Worm (Caenorhabditis elegans) whole organism, young adult: ENCODE data around the gene chdh-1.

Experiments
- B0035.1 ChIP-seq: sonication (generic microtip); optimal IDR thresholded peaks from 2 replicates; lab custom pipeline; 2016; ENCODE audit warnings: missing genetic modification characterization, mild to moderate bottlenecking, missing compliant biosample characterization, missing genotype, missing genetic modification reagents
- B0261.1 ChIP-seq: sonication (generic microtip); optimal IDR thresholded peaks from 2 replicates; lab custom pipeline; 2016; ENCODE audit warnings: mild to moderate bottlenecking, missing genetic modification characterization, moderate library complexity, missing compliant biosample characterization
- B0336.3 ChIP-seq: fragments of 200-800 bp; sonication (Bioruptor generic); IDR thresholded peaks from 2 replicates; pipeline ENCODE4 v1.3.6; 2022; ENCODE audit warnings: missing genetic modification characterization, missing compliant biosample characterization
- C17E4.6 ChIP-seq: fragments of 200-800 bp; sonication (Bioruptor generic); IDR thresholded peaks from 2 replicates; pipeline ENCODE4 v1.3.6; 2022; ENCODE audit warnings: missing genetic modification reagents, missing genetic modification characterization, missing compliant biosample characterization
- F10E7.11 ChIP-seq: sonication (generic microtip); optimal IDR thresholded peaks from 2 replicates; lab custom pipeline; 2017; ENCODE audit warnings: mild to moderate bottlenecking, missing genetic modification characterization, moderate library complexity, missing compliant biosample characterization
- F23B12.7 ChIP-seq: sonication (generic microtip); optimal IDR thresholded peaks from 2 replicates; lab custom pipeline; 2017; ENCODE audit warnings: missing genetic modification characterization, mild to moderate bottlenecking, missing compliant biosample characterization, antibody characterized with exemption, moderate library complexity; ENCODE audit not compliant: insufficient read depth
- F37B4.10 ChIP-seq: fragments of 200-800 bp; sonication (Bioruptor generic); IDR thresholded peaks from 2 replicates; pipeline ENCODE4 v1.3.6; 2022; ENCODE audit warnings: missing genetic modification characterization, missing compliant biosample characterization
- F49E8.2 ChIP-seq: sonication (generic microtip); optimal IDR thresholded peaks from 3 replicates; lab custom pipeline; 2017; ENCODE audit warnings: missing genetic modification characterization, mild to moderate bottlenecking, missing compliant biosample characterization, antibody characterized with exemption, moderate library complexity; ENCODE audit not compliant: insufficient read depth
- T07F8.4 ChIP-seq: sonication (generic microtip); optimal IDR thresholded peaks from 2 replicates; lab custom pipeline; 2016; ENCODE audit warnings: mild to moderate bottlenecking, missing genetic modification characterization, moderate library complexity, missing compliant biosample characterization
- Y53F4B.3 ChIP-seq: fragments of 200-800 bp; sonication (Bioruptor generic); IDR thresholded peaks from 2 replicates; pipeline ENCODE4 v1.3.6; 2022; ENCODE audit warnings: missing genetic modification reagents, missing genetic modification characterization, missing compliant biosample characterization
- Y56A3A.18 ChIP-seq: fragments of 200-800 bp; sonication (Bioruptor generic); IDR thresholded peaks from 2 replicates; pipeline ENCODE4 v1.3.6; 2022; ENCODE audit warnings: missing genetic modification reagents, missing genetic modification characterization, missing compliant biosample characterization
- Y95B8A.8 ChIP-seq: fragments of 200-800 bp; sonication (Bioruptor generic); IDR thresholded peaks from 2 replicates; pipeline ENCODE4 v1.3.6; 2022; ENCODE audit warnings: missing genetic modification reagents, missing genetic modification characterization, missing compliant biosample characterization
- attf-3 ChIP-seq: fragments of 200-800 bp; sonication (Bioruptor generic); conservative IDR thresholded peaks from 2 replicates; pipeline ENCODE4 v1.3.6; 2022; ENCODE audit warnings: missing genetic modification reagents, missing genetic modification characterization, missing compliant biosample characterization
- attf-5 ChIP-seq: fragments of 200-800 bp; sonication (Bioruptor generic); optimal IDR thresholded peaks from 2 replicates; lab custom pipeline; 2018; ENCODE audit warnings: mild to moderate bottlenecking, missing genetic modification characterization, missing compliant biosample characterization
- ccch-3 ChIP-seq: fragments of 200-800 bp; sonication (Bioruptor generic); optimal IDR thresholded peaks from 2 replicates; lab custom pipeline; 2018; ENCODE audit warnings: mild to moderate bottlenecking, missing genetic modification characterization, missing compliant biosample characterization
- cebp-1 ChIP-seq, 2 experiments: fragments of 200-800 bp in 1 of 2; sonication (Bioruptor generic) in 1 of 2; sonication (generic microtip) in 1 of 2; IDR thresholded peaks in 1 of 2; optimal IDR thresholded peaks in 1 of 2; 2 replicates each; pipeline versions ENCODE4 v1.3.6 to Lab custom; 2017 to 2022; ENCODE audit warnings: missing compliant biosample characterization in 2 of 2, missing genetic modification characterization in 2 of 2, mild to moderate bottlenecking in 1 of 2, missing genetic modification reagents in 1 of 2, moderate library complexity in 1 of 2
- ceh-100 ChIP-seq: fragments of 200-800 bp; sonication (Bioruptor generic); IDR thresholded peaks from 2 replicates; pipeline ENCODE4 v1.3.6; 2022; ENCODE audit warnings: missing genetic modification reagents, missing genetic modification characterization, missing compliant biosample characterization
- ceh-27 ChIP-seq: fragments of 200-800 bp; sonication (Bioruptor generic); optimal IDR thresholded peaks from 2 replicates; lab custom pipeline; 2018; ENCODE audit warnings: mild to moderate bottlenecking, missing genetic modification characterization, moderate library complexity, missing compliant biosample characterization
- chd-7 ChIP-seq: sonication (generic microtip); optimal IDR thresholded peaks from 2 replicates; lab custom pipeline; 2016; ENCODE audit warnings: mild to moderate bottlenecking, missing genetic modification characterization, moderate library complexity, missing compliant biosample characterization
- dox-1 ChIP-seq: fragments of 200-800 bp; sonication (Bioruptor generic); IDR thresholded peaks from 2 replicates; pipeline ENCODE4 v1.3.6; 2022; ENCODE audit warnings: missing genetic modification reagents, missing genetic modification characterization, missing compliant biosample characterization
- dpl-1 ChIP-seq: fragments of 150-350 bp; optimal IDR thresholded peaks from 2 replicates; lab custom pipeline; 2014; ENCODE audit warnings: missing biosample characterization, missing genetic modification reagents, missing genetic modification characterization
- efl-1 ChIP-seq: fragments of 150-350 bp; optimal IDR thresholded peaks from 2 replicates; lab custom pipeline; 2014; ENCODE audit warnings: missing biosample characterization, missing genetic modification reagents, missing genetic modification characterization
- egrh-3 ChIP-seq: fragments of 200-800 bp; sonication (Bioruptor generic); IDR thresholded peaks from 2 replicates; pipeline ENCODE4 v1.3.6; 2022; ENCODE audit warnings: missing genetic modification reagents, missing genetic modification characterization, missing compliant biosample characterization
- ets-4 ChIP-seq: fragments of 200-800 bp; sonication (Bioruptor generic); optimal IDR thresholded peaks from 2 replicates; lab custom pipeline; 2018; ENCODE audit warnings: mild to moderate bottlenecking, missing genetic modification characterization, missing compliant biosample characterization
- lin-35 ChIP-seq, 3 experiments: fragments of 150-350 bp in 2 of 3; sonication (generic microtip) in 1 of 3; optimal IDR thresholded peaks; 2 replicates each; lab custom pipeline; 2014 to 2018; ENCODE audit warnings: missing biosample characterization in 3 of 3, missing genetic modification characterization in 3 of 3, missing genetic modification reagents in 3 of 3
- lin-54 ChIP-seq: fragments of 200-800 bp; sonication (Bioruptor generic); optimal IDR thresholded peaks from 2 replicates; lab custom pipeline; 2018; ENCODE audit warnings: mild to moderate bottlenecking, missing genetic modification characterization, missing compliant biosample characterization
- madf-3 ChIP-seq: fragments of 200-800 bp; sonication (Bioruptor generic); IDR thresholded peaks from 2 replicates; pipeline ENCODE4 v1.3.6; 2022; ENCODE audit warnings: missing genetic modification reagents, missing genetic modification characterization, missing compliant biosample characterization
- mxl-1 ChIP-seq: sonication (generic microtip); optimal IDR thresholded peaks from 2 replicates; lab custom pipeline; 2016; ENCODE audit warnings: missing genetic modification characterization, missing compliant biosample characterization
- nfya-1 ChIP-seq: sonication (generic microtip); optimal IDR thresholded peaks from 2 replicates; lab custom pipeline; 2017; ENCODE audit warnings: antibody characterized with exemption, missing compliant biosample characterization, missing genetic modification characterization, borderline replicate concordance; ENCODE audit not compliant: insufficient read depth
- nfya-2 ChIP-seq: fragments of 200-800 bp; sonication (Bioruptor generic); IDR thresholded peaks from 2 replicates; pipeline ENCODE4 v1.3.6; 2022; ENCODE audit warnings: missing genetic modification reagents, missing genetic modification characterization, missing compliant biosample characterization
- nhr-179 ChIP-seq: sonication (generic microtip); optimal IDR thresholded peaks from 2 replicates; lab custom pipeline; 2016; ENCODE audit warnings: mild to moderate bottlenecking, missing genetic modification characterization, missing compliant biosample characterization
- nhr-80 ChIP-seq: sonication (generic microtip); optimal IDR thresholded peaks from 2 replicates; lab custom pipeline; 2016; ENCODE audit warnings: missing genetic modification characterization, missing compliant biosample characterization
- nhr-90 ChIP-seq: sonication (generic microtip); optimal IDR thresholded peaks from 2 replicates; lab custom pipeline; 2016; ENCODE audit warnings: missing genotype, mild to moderate bottlenecking, missing genetic modification characterization, missing compliant biosample characterization
- rec-8 ChIP-seq, 2 experiments: sonication (generic microtip); optimal IDR thresholded peaks; 2 replicates each; lab custom pipeline; 2016; ENCODE audit warnings: mild to moderate bottlenecking in 2 of 2, missing genetic modification characterization in 2 of 2, missing genetic modification reagents in 2 of 2, missing genotype in 2 of 2, missing biosample characterization in 1 of 2, missing compliant biosample characterization in 1 of 2, moderate library complexity in 1 of 2
- repo-1 ChIP-seq: sonication (generic microtip); optimal IDR thresholded peaks from 2 replicates; lab custom pipeline; 2017; ENCODE audit warnings: mild to moderate bottlenecking, missing genetic modification characterization, missing compliant biosample characterization
- sdz-38 ChIP-seq: sonication (generic microtip); optimal IDR thresholded peaks from 2 replicates; lab custom pipeline; 2016; ENCODE audit warnings: missing genotype, missing genetic modification characterization, missing compliant biosample characterization
- snpc-3.4 ChIP-seq: sonication (generic microtip); optimal IDR thresholded peaks from 2 replicates; lab custom pipeline; 2017; ENCODE audit warnings: missing genetic modification characterization, mild to moderate bottlenecking, missing compliant biosample characterization, antibody characterized with exemption, moderate library complexity, missing genotype, missing genetic modification reagents
- somi-1 ChIP-seq: fragments of 200-800 bp; sonication (Bioruptor generic); optimal IDR thresholded peaks from 2 replicates; lab custom pipeline; 2018; ENCODE audit warnings: mild to moderate bottlenecking, missing genetic modification characterization, missing compliant biosample characterization
- tbp1 ChIP-seq: fragments of 200-800 bp; sonication (Bioruptor generic); optimal IDR thresholded peaks from 2 replicates; lab custom pipeline; 2018; ENCODE audit warnings: mild to moderate bottlenecking, missing genetic modification characterization, missing compliant biosample characterization
- tbx-9 ChIP-seq: sonication (generic microtip); optimal IDR thresholded peaks from 2 replicates; lab custom pipeline; 2016; ENCODE audit warnings: borderline replicate concordance, missing genetic modification characterization, inconsistent platforms, missing compliant biosample characterization
- tlf-1 ChIP-seq: fragments of 200-800 bp; sonication (Bioruptor generic); optimal IDR thresholded peaks from 2 replicates; lab custom pipeline; 2018; ENCODE audit warnings: mild to moderate bottlenecking, missing genetic modification characterization, missing compliant biosample characterization
- unc-130 ChIP-seq: sonication (generic microtip); optimal IDR thresholded peaks from 2 replicates; lab custom pipeline; 2016; ENCODE audit warnings: missing genetic modification reagents, missing genetic modification characterization, missing compliant biosample characterization
- unc-62 ChIP-seq: fragments of 150-350 bp; optimal IDR thresholded peaks from 2 replicates; lab custom pipeline; 2014; ENCODE audit warnings: missing biosample characterization, missing genetic modification reagents, missing genetic modification characterization
- xnd-1 ChIP-seq: sonication (generic microtip); optimal IDR thresholded peaks from 2 replicates; lab custom pipeline; 2016; ENCODE audit warnings: missing genotype, missing genetic modification reagents, missing genetic modification characterization, missing compliant biosample characterization
- ztf-28 ChIP-seq: fragments of 200-800 bp; sonication (Bioruptor generic); IDR thresholded peaks from 2 replicates; pipeline ENCODE4 v1.3.6; 2022; ENCODE audit warnings: missing genetic modification reagents, missing genetic modification characterization, missing compliant biosample characterization

Gene chdh-1

ce11 chrII:8747939-8748352 is 49.2 kb upstream of the chdh-1 start (continued):
- TF ChIP-seq nhr-90 (tag; lab: Kevin White, UChicago): no peak
- TF ChIP-seq Y53F4B.3 (GFP tag; lab: Robert Waterston, UW): no peak
- TF ChIP-seq mxl-1 (tag; lab: Kevin White, UChicago): no peak
- no peak for TF ChIP-seq F10E7.11 (tag; lab: Kevin White, UChicago)
- TF ChIP-seq efl-1 (GFP tag; lab: Kevin White, UChicago): no peak
- TF ChIP-seq F49E8.2: no peak
- no peak for TF ChIP-seq snpc-3.4 (tag; lab: Kevin White, UChicago)
- no peak for TF ChIP-seq nhr-80
- TF ChIP-seq egrh-3 (GFP tag; lab: Robert Waterston, UW): no peak
- TF ChIP-seq nfya-1 (tag; lab: Kevin White, UChicago): no peak
- TF ChIP-seq tbp1 (GFP tag; lab: Kevin White, UChicago): no peak
- no peak for TF ChIP-seq F37B4.10 (GFP tag; lab: Robert Waterston, UW)

ce11 chrII:8747246-8747938 is 48.7 kb upstream of the chdh-1 start:
- TF ChIP-seq dox-1: peak; percentile 75
- no peak for TF ChIP-seq tbx-9
- TF ChIP-seq Y56A3A.18 (GFP tag; lab: Robert Waterston, UW): peak; percentile 86; the same call in 1 of the 2 replicates
- TF ChIP-seq repo-1 (tag; lab: Kevin White, UChicago): peak; percentile 98
- no peak for TF ChIP-seq C17E4.6 (GFP tag; lab: Robert Waterston, UW)
- no peak for TF ChIP-seq F23B12.7 (tag; lab: Kevin White, UChicago)
- peak; percentile 6 for TF ChIP-seq T07F8.4 (tag; lab: Kevin White, UChicago)
- TF ChIP-seq attf-3 (GFP tag; lab: Robert Waterston, UW): no peak
- TF ChIP-seq madf-3 (GFP tag; lab: Robert Waterston, UW): peak; percentile 66; the same call in 1 of the 2 replicates
- peak; percentile 82 for TF ChIP-seq somi-1 (GFP tag; lab: Kevin White, UChicago)
- no peak for TF ChIP-seq unc-62 (GFP tag; lab: Kevin White, UChicago)
- TF ChIP-seq lin-35 (GFP tag; optimal IDR thresholded peaks at IDR 0.05; lab: Kevin White, UChicago): peak in 1 of 3 experiments; percentile 55
- peak; percentile 90 for TF ChIP-seq tlf-1 (GFP tag; lab: Kevin White, UChicago)
- peak; percentile 20; the same call in 1 of the 2 replicates for TF ChIP-seq ceh-100
- no peak for TF ChIP-seq sdz-38
- peak; percentile 51; the same call in 1 of the 2 replicates for TF ChIP-seq cebp-1 (GFP tag; IDR thresholded peaks at IDR 0.05; lab: Robert Waterston, UW)
- TF ChIP-seq cebp-1 (tag; optimal IDR thresholded peaks at IDR 0.05; lab: Kevin White, UChicago): peak; percentile 86
- no peak for TF ChIP-seq nhr-179 (tag; lab: Kevin White, UChicago)
- TF ChIP-seq unc-130 (GFP tag; lab: Kevin White, UChicago): no peak
- no peak for TF ChIP-seq egrh-3 (GFP tag; lab: Robert Waterston, UW)
- peak; percentile 82; the same call in 1 of the 2 replicates for TF ChIP-seq Y95B8A.8 (GFP tag; lab: Robert Waterston, UW)
- no peak for TF ChIP-seq snpc-3.4 (tag; lab: Kevin White, UChicago)
- peak; percentile 70 for TF ChIP-seq attf-5 (GFP tag; lab: Kevin White, UChicago)
- TF ChIP-seq ceh-27 (GFP tag; lab: Kevin White, UChicago): no peak
- no peak for TF ChIP-seq ztf-28 (GFP tag; lab: Robert Waterston, UW)
- TF ChIP-seq lin-54: peak; percentile 46
- no peak for TF ChIP-seq xnd-1 (tag; lab: Kevin White, UChicago)
- TF ChIP-seq B0035.1 (tag; lab: Kevin White, UChicago): peak; percentile 62
- no peak for TF ChIP-seq nfya-2 (GFP tag; lab: Robert Waterston, UW)
- TF ChIP-seq F10E7.11 (tag; lab: Kevin White, UChicago): no peak
- TF ChIP-seq B0261.1 (tag; lab: Kevin White, UChicago): no peak
- no peak for TF ChIP-seq rec-8 (tag; optimal IDR thresholded peaks at IDR 0.05; lab: Kevin White, UChicago)
- no peak for TF ChIP-seq ets-4 (GFP tag; lab: Kevin White, UChicago)
- TF ChIP-seq dpl-1 (GFP tag; lab: Kevin White, UChicago): peak; percentile 5
- peak; percentile 88 for TF ChIP-seq B0336.3 (GFP tag; lab: Robert Waterston, UW)
- TF ChIP-seq chd-7 (tag; lab: Kevin White, UChicago): peak; percentile 86
- no peak for TF ChIP-seq ccch-3 (GFP tag; lab: Kevin White, UChicago)
